Worm (Caenorhabditis elegans): Measurements from ENCODE around the gene nhr-101.

DNA sequence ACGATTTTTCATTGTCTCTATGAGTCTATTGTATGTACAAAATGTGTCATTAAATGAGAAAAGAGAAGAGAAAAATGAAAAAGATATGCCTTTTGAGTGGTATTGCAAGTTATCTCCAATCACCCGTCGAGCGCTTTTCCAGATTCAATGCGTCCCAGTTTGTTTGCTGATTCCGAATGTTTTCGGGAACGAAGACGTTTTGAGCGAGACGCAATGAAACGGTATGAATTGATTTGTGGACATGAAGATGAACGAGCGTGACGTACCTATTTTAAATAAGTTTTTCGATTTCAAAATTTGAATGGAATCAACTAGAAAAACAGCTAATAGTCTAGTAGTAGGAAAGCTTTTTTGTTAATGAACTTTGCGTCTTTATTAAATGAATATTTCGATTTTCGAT, 46.5 kb downstream of the nhr-101 start:
- TF ChIP-seq ceh-36 (tag; optimal IDR thresholded peaks at IDR 0.05) (no peak), ama-1 (optimal IDR thresholded peaks at IDR 0.05) (no peak), hnd-1 (tag; optimal IDR thresholded peaks at IDR 0.05) (no peak), hmg-4 (GFP tag; optimal IDR thresholded peaks at IDR 0.05) (no peak), sea-1 (GFP tag; conservative IDR thresholded peaks at IDR 0.05) (no peak), F13C5.2 (tag; optimal IDR thresholded peaks at IDR 0.05) (no peak), ceh-13 (GFP tag; optimal IDR thresholded peaks at IDR 0.05) (no peak), flt-1 (GFP tag; IDR thresholded peaks at IDR 0.05) (no peak), pes-1 (GFP tag; IDR thresholded peaks at IDR 0.05) (no peak), ets-7 (tag; optimal IDR thresholded peaks at IDR 0.05) (no peak), hmbx-1 (tag; optimal IDR thresholded peaks at IDR 0.05) (no peak), B0310.2 (tag; optimal IDR thresholded peaks at IDR 0.05) (no peak)
